Fruit fly (Drosophila melanogaster) whole organism, larva: ENCODE results near the gene CG17078.
A peak's percentile ranks its signal among the peaks of the same experiment; 100 is the strongest.

Source experiments
- noc ChIP-seq: fragments of 200-800 bp; sonication (Bioruptor generic); optimal IDR thresholded peaks from 3 replicates; lab custom pipeline; 2019; ENCODE audit warnings: missing biosample characterization, mild to moderate bottlenecking, missing genetic modification characterization, moderate library complexity

The CG17078 gene

DNA sequence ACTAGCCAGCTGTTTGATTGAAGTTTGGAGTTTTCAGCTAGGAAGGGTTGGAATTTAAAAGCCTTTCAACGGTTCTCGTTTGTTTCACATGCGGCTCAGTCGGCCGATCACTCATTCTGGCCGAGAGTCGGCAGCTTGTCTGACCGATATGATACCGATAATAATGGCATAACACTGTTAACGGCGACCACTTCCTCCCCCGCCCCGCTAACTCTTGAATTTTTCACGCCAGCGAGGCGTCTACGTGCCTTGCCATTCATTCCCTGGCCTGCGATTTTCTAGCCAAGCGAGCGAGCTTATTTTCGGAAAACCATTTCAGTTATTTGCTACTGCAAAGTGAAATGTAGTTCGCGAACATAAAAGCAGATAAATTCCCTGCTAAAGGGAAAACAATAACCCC, 22.0 kb upstream of the CG17078 start:
- TF ChIP-seq noc (tag; lab: Kevin White, UChicago) = no peak

dm6 chr2L:299038-299437, 21.0 kb upstream of the CG17078 start:
- TF ChIP-seq noc (tag; lab: Kevin White, UChicago) = no peak

dm6 chr2L:298285-298644, 20.2 kb upstream of the CG17078 start:
- no peak for TF ChIP-seq noc (tag; lab: Kevin White, UChicago)

DNA sequence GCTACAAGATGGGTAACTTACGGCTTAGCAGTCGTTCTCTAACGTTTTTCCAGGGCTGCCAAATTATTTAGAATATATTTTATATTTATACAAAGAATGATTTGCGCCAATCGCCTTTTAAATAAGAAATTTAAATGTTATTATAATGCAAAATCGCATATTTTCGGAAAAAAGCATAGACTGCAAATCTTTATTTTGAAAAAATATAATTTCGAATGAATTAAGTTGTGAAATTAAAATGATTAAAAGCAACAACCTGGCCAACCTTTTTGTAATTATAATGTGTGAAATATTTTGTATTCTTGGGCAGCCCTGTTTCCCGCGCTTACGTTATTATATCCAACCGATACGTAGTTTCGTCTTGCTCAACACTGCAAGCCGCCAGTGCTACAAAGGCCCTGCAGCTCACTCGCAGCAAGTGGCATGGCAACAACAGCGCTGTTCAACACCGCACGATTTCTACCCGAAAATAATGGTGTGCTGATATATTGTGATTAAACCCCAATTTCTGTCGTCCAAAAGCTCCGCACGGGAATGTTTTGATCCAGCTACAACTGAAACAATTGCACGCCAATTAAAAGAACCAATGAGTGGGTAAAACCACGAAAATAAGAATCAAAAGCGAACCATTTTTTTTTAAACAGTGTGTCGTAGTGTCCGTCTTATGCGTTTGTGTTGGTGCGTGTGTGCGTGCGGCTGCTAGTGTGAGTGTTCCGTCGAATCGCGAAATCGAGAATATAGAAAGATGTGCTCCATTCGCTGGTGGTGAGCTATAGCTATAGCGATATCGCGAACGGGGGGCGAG, 19.6 kb upstream of the CG17078 start, which contains the start of gene Pi3K21B:
Gene Pi3K21B (plus strand): TSS at position 401 of the 805 bp plus-strand sequence.
- TF ChIP-seq noc (tag; lab: Kevin White, UChicago) = peak; percentile 90

- TF ChIP-seq noc (tag; lab: Kevin White, UChicago) = no peak
Measured at dm6 chr2L:294452-295362, 16.7 kb upstream of the CG17078 start, which contains the start of the genes U2af38 and Stip1. Gene U2af38 (minus strand): TSS chr2L:294681. Gene Stip1 (plus strand): TSS chr2L:295122.

- TF ChIP-seq noc (tag; lab: Kevin White, UChicago) = no peak
Measured at dm6 chr2L:292301-292700, 14.3 kb upstream of the CG17078 start, which contains the start of gene CG11562. Gene CG11562 (plus strand): TSS chr2L:292419.

DNA sequence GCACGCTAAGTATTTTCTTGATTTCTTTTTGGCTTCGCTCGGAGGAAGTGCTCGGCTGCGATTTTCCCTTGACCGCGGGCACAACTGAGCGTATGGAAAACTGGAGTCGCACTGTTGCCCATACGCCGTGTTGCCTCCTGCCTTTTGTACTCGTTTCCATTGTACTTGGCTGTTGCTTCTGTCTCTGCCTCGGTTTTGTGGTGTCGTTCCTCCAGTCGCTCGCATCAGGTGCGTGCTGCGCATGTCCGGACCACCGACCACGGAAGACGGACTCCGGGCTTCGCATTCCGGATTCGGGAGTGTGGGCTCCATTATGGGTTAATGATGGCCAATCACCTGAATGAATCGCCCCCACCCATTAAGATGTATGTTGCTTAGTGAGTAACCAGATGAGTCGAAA, 13.6 kb upstream of the CG17078 start, which contains the start of gene CG3625:
Gene CG3625 (minus strand): TSS at position 139 of the 400 bp plus-strand sequence.
- TF ChIP-seq noc (tag; lab: Kevin White, UChicago) = no peak

DNA sequence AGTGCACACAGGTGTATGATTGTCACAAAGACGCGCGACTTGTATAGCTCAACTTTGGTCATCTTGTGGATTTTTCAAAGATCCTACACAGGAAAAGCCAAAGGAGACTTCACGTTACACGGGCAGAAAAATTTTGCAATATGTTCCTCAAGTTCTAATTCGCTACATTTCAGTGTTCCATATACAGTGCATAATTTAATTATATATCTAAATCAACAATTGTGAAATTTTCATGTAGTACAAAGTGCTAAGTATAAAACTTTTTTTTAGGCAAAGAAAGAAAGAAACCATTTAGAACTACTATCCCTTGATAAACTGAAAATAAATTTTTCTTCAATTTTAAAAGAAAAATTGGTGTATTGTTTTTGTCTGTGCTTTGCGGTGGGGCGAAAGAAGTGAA, 12.9 kb upstream of the CG17078 start:
- no peak for TF ChIP-seq noc (tag; lab: Kevin White, UChicago)

dm6 chr2L:290373-290772, 12.3 kb upstream of the CG17078 start:
- no peak for TF ChIP-seq noc (tag; lab: Kevin White, UChicago)

- TF ChIP-seq noc (tag; lab: Kevin White, UChicago) = no peak
Measured at dm6 chr2L:289044-289443, 11.0 kb upstream of the CG17078 start, which contains the start of gene Amnionless. Gene Amnionless (minus strand): TSS chr2L:289144.

DNA sequence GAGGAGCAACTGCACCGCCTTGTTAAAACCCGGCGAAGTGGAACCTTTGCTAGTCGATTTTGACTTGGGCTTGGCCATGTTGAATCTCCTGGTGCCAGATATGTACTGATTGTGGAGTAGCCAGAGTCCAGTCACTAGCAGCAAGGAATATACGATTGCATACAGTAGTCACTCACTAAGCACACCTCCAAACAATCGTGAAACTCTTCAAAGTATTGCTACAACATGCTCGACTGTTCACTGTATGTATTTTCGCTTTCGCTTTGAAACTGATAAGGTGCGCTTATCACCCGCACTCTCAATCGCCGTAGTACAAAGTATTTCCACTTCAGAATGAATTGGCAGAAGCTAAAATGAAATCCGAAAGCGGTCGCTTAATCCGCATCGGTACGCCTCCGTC, 8.4 kb upstream of the CG17078 start:
- peak; percentile 82 for TF ChIP-seq noc (tag; lab: Kevin White, UChicago)

dm6 chr2L:285596-286023, 7.6 kb upstream of the CG17078 start:
- peak; percentile 59 for TF ChIP-seq noc (tag; lab: Kevin White, UChicago)

DNA sequence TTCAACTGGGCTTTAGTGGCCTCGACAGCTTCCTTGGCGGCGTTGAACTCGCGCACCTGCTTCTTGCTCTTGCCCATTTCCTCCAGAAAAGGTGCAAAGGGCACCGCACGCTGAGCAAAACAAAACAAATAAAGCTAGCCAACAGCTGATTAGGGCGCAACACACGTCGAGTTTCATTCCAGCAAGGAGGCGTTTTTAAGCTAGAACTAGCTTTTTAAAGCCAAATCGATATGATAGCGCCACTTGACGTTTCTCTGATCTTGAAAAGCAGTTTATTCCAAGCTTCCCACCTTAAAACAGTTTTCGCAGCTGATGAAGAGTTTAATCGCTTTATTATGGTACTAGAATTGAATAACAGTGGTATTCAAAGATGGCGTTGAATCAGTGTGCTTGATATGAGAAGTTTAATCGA, 5.0 kb upstream of the CG17078 start, which contains the start of gene CG11601:
Gene CG11601 (minus strand): TSS at position 199 of the 412 bp plus-strand sequence.
- TF ChIP-seq noc (tag; lab: Kevin White, UChicago) = no peak

DNA sequence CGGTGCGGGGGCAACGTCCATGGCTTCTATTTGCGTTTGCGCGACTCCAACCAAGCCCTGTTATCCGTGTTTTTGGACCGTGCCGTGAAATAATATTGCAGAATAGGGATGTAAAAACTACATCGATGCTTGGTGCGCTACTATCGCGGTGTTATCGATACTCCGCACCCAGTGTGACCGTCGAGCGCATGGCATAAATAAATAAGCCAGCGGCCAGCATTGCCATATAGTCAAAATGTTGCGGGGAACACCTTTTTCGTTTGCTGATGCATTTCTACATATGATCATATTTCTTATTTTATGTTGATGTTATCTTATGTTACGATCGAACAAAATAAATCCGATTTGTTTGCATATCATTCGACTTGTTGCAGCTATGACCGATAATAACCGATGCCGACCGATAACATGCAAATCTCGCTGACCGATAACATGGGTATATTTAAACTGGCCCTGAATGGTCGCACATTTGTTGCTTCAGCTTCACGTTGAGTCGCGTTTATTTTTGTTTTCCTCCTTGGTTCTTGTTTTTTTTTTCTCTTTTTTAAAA, 837 bp downstream of the CG17078 start, which contains the start of gene smo:
Gene smo (plus strand): TSS at position 461 of the 550 bp plus-strand sequence.
- TF ChIP-seq noc (tag; lab: Kevin White, UChicago) = no peak

- TF ChIP-seq noc (tag; lab: Kevin White, UChicago) = no peak
Measured at dm6 chr2L:273603-274002, 4.4 kb downstream of the CG17078 start, which contains the start of the genes mbm and CG11555. Gene mbm (minus strand): TSS chr2L:273715. Gene CG11555 (plus strand): TSS chr2L:273836.
